Fruit fly (Drosophila melanogaster) whole organism, embryonic: ENCODE data around the gene QIL1.

Source experiments
- B-H2 ChIP-seq: fragments of 200-800 bp; sonication (Bioruptor generic); optimal IDR thresholded peaks from 2 replicates; lab custom pipeline; 2018; ENCODE audit warnings: missing biosample characterization, mild to moderate bottlenecking, missing genetic modification characterization
- CG10543 ChIP-seq: fragments of 200-800 bp; sonication (Bioruptor generic); optimal IDR thresholded peaks from 3 replicates; lab custom pipeline; 2017; ENCODE audit warnings: missing biosample characterization, mild to moderate bottlenecking, missing genetic modification characterization, moderate library complexity
- CG11247 ChIP-seq: fragments of 200-800 bp; sonication (Bioruptor generic); IDR thresholded peaks from 2 replicates; pipeline ENCODE4 v1.3.6; 2022; ENCODE audit warnings: missing biosample characterization, missing genetic modification characterization
- CG11696 ChIP-seq: fragments of 200-800 bp; sonication (Bioruptor generic); IDR thresholded peaks from 2 replicates; pipeline ENCODE4 v1.3.6; 2022; ENCODE audit warnings: missing biosample characterization, missing genetic modification characterization
- CG12104 ChIP-seq: fragments of 200-800 bp; sonication (Bioruptor generic); optimal IDR thresholded peaks from 3 replicates; lab custom pipeline; 2016; ENCODE audit warnings: missing biosample characterization, missing genetic modification characterization
- CG14014 ChIP-seq: fragments of 200-800 bp; sonication (Bioruptor generic); IDR thresholded peaks from 2 replicates; pipeline ENCODE4 v1.3.6; 2022; ENCODE audit warnings: missing biosample characterization, missing genetic modification characterization
- CG14667 ChIP-seq: fragments of 200-800 bp; sonication (Bioruptor generic); IDR thresholded peaks from 2 replicates; pipeline ENCODE4 v1.3.6; 2022; ENCODE audit warnings: missing biosample characterization, missing genetic modification characterization
- CG14710 ChIP-seq: fragments of 200-800 bp; sonication (Bioruptor generic); optimal IDR thresholded peaks from 3 replicates; lab custom pipeline; 2019; ENCODE audit warnings: missing biosample characterization, mild to moderate bottlenecking, missing genetic modification characterization, moderate library complexity
- CG2712 ChIP-seq: fragments of 200-800 bp; optimal IDR thresholded peaks from 3 replicates; lab custom pipeline; 2019; ENCODE audit warnings: missing biosample characterization, mild to moderate bottlenecking, missing genetic modification characterization, moderate library complexity
- CG34376 ChIP-seq: fragments of 200-800 bp; sonication (Bioruptor generic); optimal IDR thresholded peaks from 2 replicates; lab custom pipeline; 2018; ENCODE audit warnings: missing biosample characterization, mild to moderate bottlenecking, missing genetic modification characterization
- CG6791 ChIP-seq: fragments of 200-800 bp; sonication (Bioruptor generic); IDR thresholded peaks from 3 replicates; pipeline ENCODE4 v1.3.6; 2022; ENCODE audit warnings: missing biosample characterization, missing genetic modification characterization; ENCODE audit not compliant: partially characterized antibody
- CG7556 ChIP-seq: fragments of 200-800 bp; sonication (Bioruptor generic); optimal IDR thresholded peaks from 2 replicates; lab custom pipeline; 2017; ENCODE audit warnings: missing biosample characterization, mild to moderate bottlenecking, missing genetic modification characterization
- CG7928 ChIP-seq: fragments of 200-800 bp; sonication (Bioruptor generic); optimal IDR thresholded peaks from 2 replicates; lab custom pipeline; 2017; ENCODE audit warnings: missing biosample characterization, mild to moderate bottlenecking, missing genetic modification characterization
- CG7963 ChIP-seq: fragments of 200-800 bp; sonication (Bioruptor generic); IDR thresholded peaks from 3 replicates; pipeline ENCODE4 v1.3.6; 2022; ENCODE audit warnings: missing biosample characterization, missing genetic modification characterization; ENCODE audit not compliant: partially characterized antibody
- CG7987 ChIP-seq: fragments of 200-800 bp; sonication (Bioruptor generic); optimal IDR thresholded peaks from 2 replicates; lab custom pipeline; 2018; ENCODE audit warnings: missing biosample characterization, mild to moderate bottlenecking, missing genetic modification characterization, moderate library complexity
- CG8359 ChIP-seq: fragments of 200-800 bp; sonication (Bioruptor generic); optimal IDR thresholded peaks from 2 replicates; lab custom pipeline; 2017; ENCODE audit warnings: missing biosample characterization, mild to moderate bottlenecking, missing genetic modification characterization, borderline replicate concordance
- CG8478 ChIP-seq: fragments of >200 bp; optimal IDR thresholded peaks from 2 replicates; lab custom pipeline; 2018
- H2.0 ChIP-seq: fragments of 200-800 bp; sonication (Bioruptor generic); IDR thresholded peaks from 2 replicates; pipeline ENCODE4 v1.3.6; 2022; ENCODE audit warnings: missing biosample characterization, missing genetic modification characterization
- HHEX ChIP-seq: fragments of 200-800 bp; sonication (Bioruptor generic); optimal IDR thresholded peaks from 3 replicates; lab custom pipeline; 2017; ENCODE audit warnings: missing biosample characterization, mild to moderate bottlenecking, missing genetic modification characterization, missing genetic modification reagents
- Hand ChIP-seq: fragments of 200-800 bp; sonication (Bioruptor generic); optimal IDR thresholded peaks from 2 replicates; lab custom pipeline; 2017; ENCODE audit warnings: mild to moderate bottlenecking, missing biosample characterization, missing genetic modification reagents, missing genetic modification characterization
- Hmx ChIP-seq: fragments of 200-800 bp; sonication (Bioruptor generic); optimal IDR thresholded peaks from 2 replicates; lab custom pipeline; 2016; ENCODE audit warnings: missing biosample characterization, missing genetic modification characterization
- Hr3 ChIP-seq: fragments of 200-800 bp; sonication (Bioruptor generic); optimal IDR thresholded peaks from 3 replicates; lab custom pipeline; 2016; ENCODE audit warnings: missing biosample characterization, missing genetic modification characterization
- Hsf ChIP-seq: fragments of 200-800 bp; sonication (Bioruptor generic); optimal IDR thresholded peaks from 3 replicates; lab custom pipeline; 2016; ENCODE audit warnings: missing biosample characterization, missing genetic modification characterization
- Jarid2 ChIP-seq: fragments of 200-800 bp; sonication (Bioruptor generic); optimal IDR thresholded peaks from 3 replicates; lab custom pipeline; 2017; ENCODE audit warnings: mild to moderate bottlenecking, missing biosample characterization, missing genetic modification reagents, missing genetic modification characterization
- Mrtf ChIP-seq: fragments of 200-800 bp; sonication (Bioruptor generic); IDR thresholded peaks from 3 replicates; pipeline ENCODE4 v1.3.6; 2022; ENCODE audit warnings: missing biosample characterization, missing genetic modification characterization
- Ravus ChIP-seq: fragments of 200-800 bp; sonication (Bioruptor generic); IDR thresholded peaks from 2 replicates; pipeline ENCODE4 v1.3.6; 2022; ENCODE audit warnings: missing biosample characterization, missing genetic modification characterization
- abd-A ChIP-seq: fragments of 200-800 bp; sonication (Bioruptor generic); optimal IDR thresholded peaks from 3 replicates; lab custom pipeline; 2019; ENCODE audit warnings: missing biosample characterization, mild to moderate bottlenecking, missing genetic modification characterization, moderate library complexity
- ase ChIP-seq: fragments of 200-800 bp; sonication (Bioruptor generic); IDR thresholded peaks from 3 replicates; pipeline ENCODE4 v1.3.6; 2022; ENCODE audit warnings: missing biosample characterization, missing genetic modification characterization
- br ChIP-seq: fragments of >200 bp; optimal IDR thresholded peaks from 2 replicates; lab custom pipeline; 2017
- cad ChIP-seq: fragments of >200 bp; optimal IDR thresholded peaks from 2 replicates; lab custom pipeline; 2017; ENCODE audit warnings: missing biosample characterization, missing genetic modification characterization
- ci ChIP-seq: fragments of 200-800 bp; sonication (Bioruptor generic); IDR thresholded peaks from 3 replicates; pipeline ENCODE4 v1.3.6; 2022; ENCODE audit warnings: missing biosample characterization, missing genetic modification characterization
- cwo ChIP-seq: fragments of 200-800 bp; sonication (Bioruptor generic); optimal IDR thresholded peaks from 3 replicates; lab custom pipeline; 2017; ENCODE audit warnings: missing biosample characterization, missing genetic modification characterization, mild to moderate bottlenecking, moderate library complexity, missing genetic modification reagents
- dysf ChIP-seq: fragments of 200-800 bp; sonication (Bioruptor generic); IDR thresholded peaks from 3 replicates; pipeline ENCODE4 v1.3.6; 2022; ENCODE audit warnings: missing biosample characterization, missing genetic modification characterization
- eve ChIP-seq, 2 experiments: fragments of >200 bp; optimal IDR thresholded peaks; 2 replicates each; lab custom pipeline; 2017; ENCODE audit warnings: missing biosample characterization in 2 of 2, missing genetic modification characterization in 2 of 2
- gt ChIP-seq: fragments of 200-800 bp; sonication (Bioruptor generic); IDR thresholded peaks from 2 replicates; pipeline ENCODE4 v1.3.6; 2022; ENCODE audit warnings: missing biosample characterization, missing genetic modification characterization
- hkb ChIP-seq, 2 experiments: fragments of 200-800 bp in 1 of 2; fragments of >200 bp in 1 of 2; sonication (Bioruptor generic) in 1 of 2; IDR thresholded peaks in 1 of 2; optimal IDR thresholded peaks in 1 of 2; 2 replicates each; pipeline versions ENCODE4 v1.3.6 to Lab custom; 2017 to 2022; ENCODE audit warnings: missing biosample characterization in 1 of 2, missing genetic modification characterization in 1 of 2
- klu ChIP-seq: fragments of 200-800 bp; sonication (Bioruptor generic); IDR thresholded peaks from 2 replicates; pipeline ENCODE4 v1.3.6; 2022; ENCODE audit warnings: missing biosample characterization, missing genetic modification characterization
- lab ChIP-seq: fragments of 200-800 bp; sonication (Bioruptor generic); optimal IDR thresholded peaks from 3 replicates; lab custom pipeline; 2017; ENCODE audit warnings: missing biosample characterization, missing genetic modification characterization, mild to moderate bottlenecking, moderate library complexity, missing genetic modification reagents
- mam ChIP-seq: fragments of 200-800 bp; sonication (Bioruptor generic); optimal IDR thresholded peaks from 3 replicates; lab custom pipeline; 2016; ENCODE audit warnings: missing biosample characterization, missing genetic modification characterization
- nerfin-2 ChIP-seq: fragments of 200-800 bp; sonication (Bioruptor generic); IDR thresholded peaks from 2 replicates; pipeline ENCODE4 v1.3.6; 2022; ENCODE audit warnings: missing biosample characterization, missing genetic modification characterization; ENCODE audit not compliant: partially characterized antibody
- ranshi ChIP-seq: fragments of 200-800 bp; sonication (Bioruptor generic); IDR thresholded peaks from 2 replicates; pipeline ENCODE4 v1.3.6; 2022; ENCODE audit warnings: missing biosample characterization, missing genetic modification characterization
- row ChIP-seq: fragments of 200-800 bp; sonication (Bioruptor generic); IDR thresholded peaks from 3 replicates; pipeline ENCODE4 v1.3.6; 2022; ENCODE audit warnings: missing biosample characterization, missing genetic modification characterization
- seq ChIP-seq: fragments of 200-800 bp; sonication (Bioruptor generic); IDR thresholded peaks from 2 replicates; pipeline ENCODE4 v1.3.6; 2022; ENCODE audit warnings: missing biosample characterization, missing genetic modification characterization
- sr ChIP-seq: fragments of 200-800 bp; sonication (Bioruptor generic); IDR thresholded peaks from 3 replicates; pipeline ENCODE4 v1.3.6; 2022; ENCODE audit warnings: missing biosample characterization, missing genetic modification characterization
- ssp ChIP-seq: fragments of 200-800 bp; sonication (Bioruptor generic); IDR thresholded peaks from 2 replicates; pipeline ENCODE4 v1.3.6; 2022; ENCODE audit warnings: missing biosample characterization, missing genetic modification characterization
- wdn ChIP-seq: fragments of 200-800 bp; sonication (Bioruptor generic); IDR thresholded peaks from 2 replicates; pipeline ENCODE4 v1.3.6; 2022; ENCODE audit warnings: missing biosample characterization, missing genetic modification characterization
- wor ChIP-seq: fragments of 200-800 bp; sonication (Bioruptor generic); IDR thresholded peaks from 2 replicates; pipeline ENCODE4 v1.3.6; 2022; ENCODE audit warnings: missing biosample characterization, missing genetic modification characterization
- zen2 ChIP-seq: fragments of 200-800 bp; sonication (Bioruptor generic); IDR thresholded peaks from 3 replicates; pipeline ENCODE4 v1.3.6; 2022; ENCODE audit warnings: missing biosample characterization, missing genetic modification characterization; ENCODE audit not compliant: partially characterized antibody

Gene QIL1

DNA sequence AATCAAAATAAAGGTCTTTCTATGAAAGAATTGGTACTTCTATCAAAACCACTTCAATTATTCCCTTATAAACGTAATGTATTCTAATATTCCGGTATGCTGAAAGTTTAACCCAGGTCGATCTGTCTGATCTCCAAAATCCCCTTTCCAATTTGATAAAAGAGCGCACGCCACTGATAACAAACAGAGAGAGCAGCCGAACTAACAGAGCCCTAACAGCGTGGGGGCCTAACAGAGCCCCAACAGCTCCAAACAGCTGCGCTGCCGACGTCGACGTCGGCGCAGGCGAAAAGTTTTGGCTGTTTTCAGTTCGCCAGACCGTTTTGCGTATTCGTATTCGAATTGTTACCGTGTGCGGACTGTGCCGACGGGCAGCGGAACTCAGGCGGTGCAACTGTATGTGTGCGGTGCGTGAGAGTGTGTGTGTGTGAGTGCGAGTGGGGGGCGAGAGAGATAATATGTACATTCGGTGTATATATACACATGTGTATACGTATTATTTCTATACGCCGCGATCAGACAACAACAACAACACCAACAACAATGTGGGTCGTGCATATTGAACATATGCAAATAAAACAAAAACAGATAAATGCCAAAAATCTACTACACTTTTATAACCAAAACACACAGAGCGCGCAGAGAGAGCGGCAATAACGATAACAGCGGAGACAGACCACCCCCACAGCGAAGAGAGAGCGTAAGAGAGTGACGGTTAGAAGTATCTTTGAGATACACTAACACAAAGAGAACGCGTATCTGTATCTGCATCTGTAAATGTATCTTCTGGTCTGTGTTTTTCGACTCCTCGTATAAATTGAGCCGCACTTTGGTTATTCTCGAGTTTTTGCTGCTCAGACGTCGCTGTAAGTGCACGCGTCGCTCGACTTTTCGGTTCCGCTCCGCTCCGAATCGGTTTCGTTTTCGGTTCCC is 21.3 kb downstream of the QIL1 start, which contains the start of gene Oatp74D (continued):
- TF ChIP-seq lab (peak; percentile 72), sr (GFP tag; lab: Robert Waterston, UW) (peak; percentile 68), CG14014 (peak; percentile 49), CG8359 (GFP tag; lab: Kevin White, UChicago) (peak; percentile 19), B-H2 (GFP tag; lab: Kevin White, UChicago) (peak; percentile 64), Jarid2 (GFP tag; lab: Kevin White, UChicago) (peak; percentile 83), CG7928 (GFP tag; lab: Kevin White, UChicago) (no peak), CG10543 (GFP tag; lab: Kevin White, UChicago) (peak; percentile 92), Ravus (GFP tag; lab: Robert Waterston, UW) (no peak), klu (no peak), eve (GFP tag; optimal IDR thresholded peaks at IDR 0.05; lab: Kevin White, UChicago) (no peak), Hand (GFP tag; lab: Kevin White, UChicago) (peak; percentile 70), dysf (peak; percentile 9; the same call in 1 of the 3 replicates), wdn (no peak; the same call in 1 of the 2 replicates), CG8478 (no peak), CG7987 (GFP tag; lab: Kevin White, UChicago) (peak; percentile 71), Hmx (GFP tag; lab: Kevin White, UChicago) (no peak), nerfin-2 (GFP tag; lab: Robert Waterston, UW) (no peak), CG7556 (GFP tag; lab: Kevin White, UChicago) (peak; percentile 38), ranshi (GFP tag; lab: Robert Waterston, UW) (peak; percentile 31; the same call in 1 of the 2 replicates), cad (GFP tag; lab: Kevin White, UChicago) (no peak), HHEX (peak; percentile 28), zen2 (GFP tag; lab: Robert Waterston, UW) (no peak; the same call in 2 of the 3 replicates), Hsf (GFP tag; lab: Kevin White, UChicago) (no peak), CG11247 (no peak), CG34376 (peak; percentile 83), hkb (optimal IDR thresholded peaks at IDR 0.05; lab: Kevin White, UChicago) (no peak), hkb (GFP tag; IDR thresholded peaks at IDR 0.05; lab: Robert Waterston, UW) (peak; percentile 44), CG14667 (GFP tag; lab: Robert Waterston, UW) (no peak), ci (GFP tag; lab: Robert Waterston, UW) (peak; percentile 59; the same call in 2 of the 3 replicates), row (GFP tag; lab: Robert Waterston, UW) (peak; percentile 48; the same call in 2 of the 3 replicates), abd-A (tag; lab: Kevin White, UChicago) (peak; percentile 94), cwo (GFP tag; lab: Kevin White, UChicago) (peak; percentile 67), CG14710 (tag; lab: Kevin White, UChicago) (peak; percentile 32), CG2712 (tag; lab: Kevin White, UChicago) (peak; percentile 5), CG12104 (GFP tag; lab: Kevin White, UChicago) (peak; percentile 56), seq (no peak; the same call in 1 of the 2 replicates), CG7963 (no peak), Hr3 (GFP tag; lab: Kevin White, UChicago) (no peak), ssp (GFP tag; lab: Robert Waterston, UW) (no peak), CG6791 (GFP tag; lab: Robert Waterston, UW) (peak; percentile 32; the same call in 1 of the 3 replicates), br (lab: Kevin White, UChicago) (no peak), H2.0 (no peak; the same call in 1 of the 2 replicates), gt (GFP tag; lab: Robert Waterston, UW) (no peak), CG11696 (GFP tag; lab: Robert Waterston, UW) (peak; percentile 39; the same call in 1 of the 2 replicates), Mrtf (GFP tag; lab: Robert Waterston, UW) (no peak), mam (peak; percentile 64), ase (GFP tag; lab: Robert Waterston, UW) (no peak; the same call in 2 of the 3 replicates), wor (GFP tag; lab: Robert Waterston, UW) (no peak)
